Fruit fly (Drosophila melanogaster) whole organism, embryonic: ENCODE results near the gene CG31538.

Experiments used
- ATbp ChIP-seq: fragments of 200-800 bp; sonication (Bioruptor generic); optimal IDR thresholded peaks from 2 replicates; lab custom pipeline; 2017; ENCODE audit warnings: missing biosample characterization, mild to moderate bottlenecking, missing genetic modification characterization, missing genetic modification reagents
- Blimp-1 ChIP-seq: fragments of 200-800 bp; sonication (Bioruptor generic); optimal IDR thresholded peaks from 3 replicates; lab custom pipeline; 2018; ENCODE audit warnings: missing biosample characterization, missing genetic modification characterization, mild to moderate bottlenecking, moderate library complexity, missing genetic modification reagents
- CG10543 ChIP-seq: fragments of 200-800 bp; sonication (Bioruptor generic); optimal IDR thresholded peaks from 3 replicates; lab custom pipeline; 2017; ENCODE audit warnings: missing biosample characterization, mild to moderate bottlenecking, missing genetic modification characterization, moderate library complexity
- CG10654 ChIP-seq: fragments of 200-800 bp; sonication (Bioruptor generic); optimal IDR thresholded peaks from 2 replicates; lab custom pipeline; 2016; ENCODE audit warnings: missing biosample characterization, missing genetic modification characterization
- CG12299 ChIP-seq: fragments of 200-800 bp; sonication (Bioruptor generic); optimal IDR thresholded peaks from 2 replicates; lab custom pipeline; 2018; ENCODE audit warnings: missing biosample characterization, mild to moderate bottlenecking, missing genetic modification characterization
- CG12659 ChIP-seq: fragments of 200-800 bp; sonication (Bioruptor generic); optimal IDR thresholded peaks from 3 replicates; lab custom pipeline; 2017; ENCODE audit warnings: mild to moderate bottlenecking, missing biosample characterization, missing genetic modification reagents, missing genetic modification characterization
- CG13624 ChIP-seq: fragments of 200-800 bp; sonication (Bioruptor generic); optimal IDR thresholded peaks from 2 replicates; lab custom pipeline; 2016; ENCODE audit warnings: missing biosample characterization, missing genetic modification characterization
- CG13894 ChIP-seq: fragments of 200-800 bp; sonication (Bioruptor generic); optimal IDR thresholded peaks from 3 replicates; lab custom pipeline; 2018; ENCODE audit warnings: missing biosample characterization, mild to moderate bottlenecking, missing genetic modification characterization, moderate library complexity
- CG14860 ChIP-seq: fragments of 200-800 bp; sonication (Bioruptor generic); IDR thresholded peaks from 3 replicates; pipeline ENCODE4 v1.3.6; 2022; ENCODE audit warnings: missing biosample characterization, missing genetic modification characterization; ENCODE audit not compliant: partially characterized antibody
- CG15514 ChIP-seq: fragments of 200-800 bp; sonication (Bioruptor generic); optimal IDR thresholded peaks from 3 replicates; lab custom pipeline; 2017; ENCODE audit warnings: missing biosample characterization, missing genetic modification characterization, mild to moderate bottlenecking, moderate library complexity, missing genetic modification reagents
- CG17359 ChIP-seq: fragments of 200-800 bp; sonication (Bioruptor generic); optimal IDR thresholded peaks from 3 replicates; lab custom pipeline; 2018; ENCODE audit warnings: missing biosample characterization, mild to moderate bottlenecking, missing genetic modification characterization, moderate library complexity
- CG18599 ChIP-seq: fragments of 200-800 bp; sonication (Bioruptor generic); optimal IDR thresholded peaks from 3 replicates; lab custom pipeline; 2017; ENCODE audit warnings: missing biosample characterization, missing genetic modification characterization, mild to moderate bottlenecking, moderate library complexity, missing genetic modification reagents
- CG2129 ChIP-seq: fragments of 200-800 bp; sonication (Bioruptor generic); IDR thresholded peaks from 2 replicates; pipeline ENCODE4 v1.3.6; 2022; ENCODE audit warnings: missing biosample characterization, missing genetic modification characterization; ENCODE audit not compliant: partially characterized antibody
- CG32767 ChIP-seq: fragments of 200-800 bp; sonication (Bioruptor generic); IDR thresholded peaks from 2 replicates; pipeline ENCODE4 v1.3.6; 2022; ENCODE audit warnings: missing biosample characterization, missing genetic modification characterization
- CG33557 ChIP-seq: fragments of 200-800 bp; sonication (Bioruptor generic); optimal IDR thresholded peaks from 2 replicates; lab custom pipeline; 2019; ENCODE audit warnings: missing biosample characterization, mild to moderate bottlenecking, missing genetic modification characterization, moderate library complexity
- CG4328 ChIP-seq: fragments of 200-800 bp; sonication (Bioruptor generic); optimal IDR thresholded peaks from 3 replicates; lab custom pipeline; 2017; ENCODE audit warnings: missing biosample characterization, missing genetic modification reagents, missing genetic modification characterization
- CG5953 ChIP-seq: fragments of 200-800 bp; sonication (Bioruptor generic); IDR thresholded peaks from 2 replicates; pipeline ENCODE4 v1.3.6; 2022; ENCODE audit warnings: missing biosample characterization, missing genetic modification characterization
- CG6813 ChIP-seq: fragments of 200-800 bp; sonication (Bioruptor generic); optimal IDR thresholded peaks from 2 replicates; lab custom pipeline; 2017; ENCODE audit warnings: missing biosample characterization, missing genetic modification characterization, mild to moderate bottlenecking, moderate library complexity, missing genetic modification reagents
- CG7271 ChIP-seq: fragments of 200-800 bp; sonication (Bioruptor generic); optimal IDR thresholded peaks from 2 replicates; lab custom pipeline; 2018; ENCODE audit warnings: missing biosample characterization, mild to moderate bottlenecking, missing genetic modification characterization, moderate library complexity
- CG7928 ChIP-seq: fragments of 200-800 bp; sonication (Bioruptor generic); optimal IDR thresholded peaks from 2 replicates; lab custom pipeline; 2017; ENCODE audit warnings: missing biosample characterization, mild to moderate bottlenecking, missing genetic modification characterization
- CHES-1-like ChIP-seq: fragments of 200-800 bp; sonication (Bioruptor generic); optimal IDR thresholded peaks from 2 replicates; lab custom pipeline; 2016; ENCODE audit warnings: missing biosample characterization, missing genetic modification characterization
- Dref ChIP-seq: fragments of 200-800 bp; sonication (Bioruptor generic); IDR thresholded peaks from 2 replicates; pipeline ENCODE4 v1.3.6; 2022; ENCODE audit warnings: missing biosample characterization, missing genetic modification characterization
- E2f2 ChIP-seq: fragments of 200-800 bp; sonication (Bioruptor generic); IDR thresholded peaks from 2 replicates; pipeline ENCODE4 v1.3.6; 2022; ENCODE audit warnings: missing biosample characterization, missing genetic modification characterization
- Elba2 ChIP-seq: fragments of 200-800 bp; sonication (Bioruptor generic); optimal IDR thresholded peaks from 3 replicates; lab custom pipeline; 2016; ENCODE audit warnings: missing biosample characterization, missing genetic modification characterization
- Gsc ChIP-seq: fragments of 200-800 bp; sonication (Bioruptor generic); IDR thresholded peaks from 2 replicates; pipeline ENCODE4 v1.3.6; 2022; ENCODE audit warnings: missing biosample characterization, missing genetic modification characterization
- Hr39 ChIP-seq: fragments of >200 bp; optimal IDR thresholded peaks from 2 replicates; lab custom pipeline; 2017
- Lim3 ChIP-seq: fragments of 200-800 bp; sonication (Bioruptor generic); IDR thresholded peaks from 2 replicates; pipeline ENCODE4 v1.3.6; 2022; ENCODE audit warnings: missing biosample characterization, missing genetic modification characterization
- Med ChIP-seq: fragments of 200-800 bp; sonication (Bioruptor generic); peaks from one replicate; lab custom pipeline; 2016; ENCODE audit warnings: missing biosample characterization, missing genetic modification characterization, mild to moderate bottlenecking, inconsistent platforms, moderate library complexity
- Pdp1 ChIP-seq, 2 experiments: fragments of 200-800 bp; sonication (Bioruptor generic); optimal IDR thresholded peaks; 3 replicates each; lab custom pipeline; 2016; ENCODE audit warnings: missing biosample characterization in 2 of 2, missing genetic modification characterization in 2 of 2, mild to moderate bottlenecking in 1 of 2, moderate library complexity in 1 of 2
- Sry-δ ChIP-seq: fragments of 200-800 bp; sonication (Bioruptor generic); optimal IDR thresholded peaks from 2 replicates; lab custom pipeline; 2016; ENCODE audit warnings: missing biosample characterization, missing genetic modification characterization
- chinmo ChIP-seq: fragments of 200-800 bp; sonication (Bioruptor generic); IDR thresholded peaks from 4 replicates; pipeline ENCODE4 v1.3.6; 2022; ENCODE audit warnings: missing biosample characterization, missing genetic modification characterization; ENCODE audit not compliant: partially characterized antibody
- crc ChIP-seq: fragments of 200-800 bp; sonication (Bioruptor generic); optimal IDR thresholded peaks from 2 replicates; lab custom pipeline; 2016; ENCODE audit warnings: missing biosample characterization, missing genetic modification characterization
- disco-r ChIP-seq: fragments of 200-800 bp; sonication (Bioruptor generic); optimal IDR thresholded peaks from 2 replicates; lab custom pipeline; 2016; ENCODE audit warnings: missing biosample characterization, missing genetic modification characterization
- exex ChIP-seq: fragments of 200-800 bp; sonication (Bioruptor generic); optimal IDR thresholded peaks from 4 replicates; lab custom pipeline; 2018; ENCODE audit warnings: missing biosample characterization, mild to moderate bottlenecking, missing genetic modification characterization, moderate library complexity
- fd3F ChIP-seq: fragments of 200-800 bp; sonication (Bioruptor generic); optimal IDR thresholded peaks from 2 replicates; lab custom pipeline; 2018; ENCODE audit warnings: missing biosample characterization, mild to moderate bottlenecking, missing genetic modification characterization, moderate library complexity
- grn ChIP-seq: fragments of 200-800 bp; sonication (Bioruptor generic); optimal IDR thresholded peaks from 3 replicates; lab custom pipeline; 2017; ENCODE audit warnings: missing biosample characterization, missing genetic modification characterization
- jing ChIP-seq: fragments of 200-800 bp; sonication (Bioruptor generic); optimal IDR thresholded peaks from 2 replicates; lab custom pipeline; 2018; ENCODE audit warnings: missing biosample characterization, mild to moderate bottlenecking, missing genetic modification characterization
- pan ChIP-seq, 4 experiments: fragments of >200 bp in 3 of 4; fragments of 200-800 bp in 1 of 4; sonication (Bioruptor generic) in 1 of 4; optimal IDR thresholded peaks in 3 of 4; IDR thresholded peaks in 1 of 4; 2 replicates each; pipeline versions ENCODE4 v1.3.6 to Lab custom; 2017 to 2022; ENCODE audit warnings: missing biosample characterization in 2 of 4, missing genetic modification characterization in 2 of 4, mixed read lengths in 1 of 4
- sd ChIP-seq: fragments of 200-800 bp; sonication (Bioruptor generic); optimal IDR thresholded peaks from 3 replicates; lab custom pipeline; 2018; ENCODE audit warnings: missing biosample characterization, mild to moderate bottlenecking, missing genetic modification characterization, moderate library complexity
- sima ChIP-seq: fragments of 200-800 bp; sonication (Bioruptor generic); optimal IDR thresholded peaks from 2 replicates; lab custom pipeline; 2016; ENCODE audit warnings: missing biosample characterization, missing genetic modification characterization
- slp2 ChIP-seq: fragments of 200-800 bp; sonication (Bioruptor generic); optimal IDR thresholded peaks from 2 replicates; lab custom pipeline; 2016; ENCODE audit warnings: missing biosample characterization, missing genetic modification characterization
- sug ChIP-seq: fragments of 200-800 bp; optimal IDR thresholded peaks from 2 replicates; lab custom pipeline; 2019; ENCODE audit warnings: missing biosample characterization, mild to moderate bottlenecking, missing genetic modification characterization, moderate library complexity
- ttk ChIP-seq: fragments of 200-800 bp; sonication (Bioruptor generic); IDR thresholded peaks from 2 replicates; pipeline ENCODE4 v2.1.2; 2022; ENCODE audit warnings: missing biosample characterization, missing genetic modification characterization
- twi ChIP-seq: fragments of 200-800 bp; optimal IDR thresholded peaks from 2 replicates; lab custom pipeline; 2019; ENCODE audit warnings: missing biosample characterization, mild to moderate bottlenecking, missing genetic modification characterization, moderate library complexity
- usp ChIP-seq: fragments of >200 bp; optimal IDR thresholded peaks from 2 replicates; lab custom pipeline; 2017; ENCODE audit warnings: missing biosample characterization, missing genetic modification characterization
- vfl ChIP-seq: fragments of 200-800 bp; sonication (Bioruptor generic); optimal IDR thresholded peaks from 2 replicates; lab custom pipeline; 2016; ENCODE audit warnings: missing biosample characterization, missing genetic modification characterization

CG31538 gene

DNA sequence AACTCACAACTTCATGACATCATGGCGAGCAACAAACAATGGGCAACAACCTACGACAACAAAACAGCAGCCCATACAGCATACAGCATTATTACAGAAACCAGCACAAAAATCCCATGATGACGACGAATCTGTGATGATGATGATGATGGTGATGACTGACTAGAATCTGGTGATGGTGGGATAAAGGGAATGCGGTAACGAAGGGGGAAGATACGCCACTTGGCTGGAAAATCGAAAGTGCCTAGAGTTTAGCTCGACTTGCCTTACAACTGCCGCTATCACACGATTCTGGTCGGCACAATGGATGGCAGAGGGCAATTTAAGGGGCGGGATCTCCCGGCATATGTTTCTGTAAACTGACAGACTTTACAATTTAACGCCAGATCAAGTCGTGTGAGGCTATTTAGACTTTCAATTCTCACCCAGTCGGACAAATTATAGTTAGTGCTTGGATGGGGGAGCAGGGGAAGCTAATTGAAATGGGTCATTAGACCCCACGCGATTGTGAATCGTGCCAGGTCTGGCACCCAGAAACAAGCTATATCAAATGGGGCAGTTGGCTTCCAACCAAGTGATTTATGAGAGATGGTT, 37.5 kb upstream of the CG31538 start (continued):
- TF ChIP-seq vfl (GFP tag; lab: Kevin White, UChicago) (no peak), CG7271 (tag; lab: Kevin White, UChicago) (no peak), chinmo (GFP tag; lab: Robert Waterston, UW) (peak; percentile 79; the same call in 1 of the 4 replicates), CG32767 (no peak), CG5953 (GFP tag; lab: Robert Waterston, UW) (no peak), CG10654 (GFP tag; lab: Kevin White, UChicago) (no peak), Dref (GFP tag; lab: Robert Waterston, UW) (no peak), grn (GFP tag; lab: Kevin White, UChicago) (peak; percentile 14), CG18599 (no peak), sug (peak; percentile 20), CG15514 (GFP tag; lab: Kevin White, UChicago) (no peak), Gsc (no peak), usp (no peak)

DNA sequence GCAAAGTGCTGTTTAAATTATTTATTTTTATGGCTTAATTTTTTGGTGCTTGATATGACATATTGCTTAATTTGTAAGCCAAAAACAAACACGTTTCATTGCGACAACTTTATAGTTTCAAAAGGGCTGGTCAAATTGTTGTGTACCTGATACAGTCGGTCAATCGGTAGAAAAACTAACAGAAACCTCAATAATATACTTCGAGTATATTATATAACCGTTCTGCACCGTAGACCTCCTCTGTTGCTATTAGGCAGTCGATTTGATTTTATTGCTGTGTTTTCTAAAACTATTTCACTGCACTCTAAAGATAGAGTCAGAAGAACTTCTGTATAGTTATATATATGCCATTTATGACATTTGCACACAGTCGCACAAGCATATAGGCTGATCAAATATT, 32.6 kb upstream of the CG31538 start:
- TF ChIP-seq disco-r = no peak
- TF ChIP-seq CHES-1-like = no peak
- TF ChIP-seq Sry-δ (GFP tag; lab: Kevin White, UChicago) = no peak
- no peak for TF ChIP-seq exex (tag; lab: Kevin White, UChicago)
- peak in 1 of 2 experiments; percentile 89 for TF ChIP-seq Pdp1 (GFP tag; optimal IDR thresholded peaks at IDR 0.05; lab: Kevin White, UChicago)
- 0 out of 4 replicates have a peak, but pooled peaks have one; percentile 23 for TF ChIP-seq chinmo (GFP tag; lab: Robert Waterston, UW)
- no peak for TF ChIP-seq CG2129 (GFP tag; lab: Robert Waterston, UW)
- no peak for TF ChIP-seq fd3F
- peak; percentile 56 for TF ChIP-seq Med (GFP tag; lab: Kevin White, UChicago)
- TF ChIP-seq ATbp (GFP tag; lab: Kevin White, UChicago) = no peak
- no peak for TF ChIP-seq CG14860 (GFP tag; lab: Robert Waterston, UW)
- TF ChIP-seq pan (optimal IDR thresholded peaks at IDR 0.05; lab: Kevin White, UChicago) = no peak
- no peak for TF ChIP-seq pan (GFP tag; optimal IDR thresholded peaks at IDR 0.05 in 1 of 2, IDR thresholded peaks at IDR 0.05 in 1 of 2)
- TF ChIP-seq CG10543 (GFP tag; lab: Kevin White, UChicago) = no peak
- no peak for TF ChIP-seq CG33557 (GFP tag; lab: Kevin White, UChicago)
- no peak for TF ChIP-seq Blimp-1 (GFP tag; lab: Kevin White, UChicago)
- no peak for TF ChIP-seq sima (GFP tag; lab: Kevin White, UChicago)
- no peak for TF ChIP-seq Lim3 (GFP tag; lab: Robert Waterston, UW)
- TF ChIP-seq E2f2 (GFP tag; lab: Robert Waterston, UW) = no peak
- TF ChIP-seq CG12299 (tag; lab: Kevin White, UChicago) = no peak

DNA sequence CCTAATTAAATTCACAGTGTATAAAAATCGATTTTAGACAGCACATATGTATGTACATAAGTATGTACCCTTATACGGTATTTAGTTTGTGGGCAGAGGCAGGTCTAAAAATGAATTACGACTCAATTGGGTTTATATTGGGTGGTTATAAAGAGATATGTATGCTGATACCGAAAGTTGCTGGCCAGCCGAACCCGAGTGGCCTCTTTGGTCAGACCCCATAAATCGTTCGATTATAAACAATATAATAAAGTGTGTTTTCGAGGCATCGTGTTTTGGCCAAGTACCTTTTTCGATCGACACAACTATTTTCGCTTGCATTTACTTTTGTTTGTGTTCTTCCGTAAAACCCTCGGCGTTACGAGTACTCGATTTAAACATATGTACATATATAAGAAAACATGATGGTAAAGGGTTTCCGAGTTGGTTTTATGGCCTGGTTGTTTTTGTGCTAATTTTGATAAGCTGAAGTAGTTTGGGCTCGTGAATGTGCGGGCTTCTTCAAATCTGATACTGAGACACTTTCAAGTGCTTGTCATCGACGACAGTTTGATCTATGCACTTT, 31.7 kb upstream of the CG31538 start:
- TF ChIP-seq sd (peak; percentile 12), CG6813 (peak; percentile 28), exex (tag; lab: Kevin White, UChicago) (peak; percentile 83), ttk (no peak), CG33557 (GFP tag; lab: Kevin White, UChicago) (no peak), Hr39 (no peak), CG4328 (no peak), Elba2 (GFP tag; lab: Kevin White, UChicago) (no peak), CG7928 (no peak), CG17359 (tag; lab: Kevin White, UChicago) (peak; percentile 13), twi (tag; lab: Kevin White, UChicago) (no peak), slp2 (GFP tag; lab: Kevin White, UChicago) (no peak), CG13894 (tag; lab: Kevin White, UChicago) (peak; percentile 19), crc (GFP tag; lab: Kevin White, UChicago) (no peak), CG13624 (no peak), CG12659 (no peak), jing (no peak)
